Fruit fly (Drosophila melanogaster) whole organism, pupa: ENCODE measurements around the gene CNMaR.

ENCODE experiments used
- CG10348 ChIP-seq: fragments of 200-800 bp; sonication (Bioruptor generic); IDR thresholded peaks from 2 replicates; pipeline ENCODE4 v1.3.6; 2022; ENCODE audit warnings: missing biosample characterization, missing genetic modification characterization
- CG12605 ChIP-seq: fragments of 200-800 bp; sonication (Bioruptor generic); IDR thresholded peaks from 2 replicates; pipeline ENCODE4 v1.3.6; 2022; ENCODE audit warnings: missing biosample characterization, missing genetic modification characterization
- CG13204 ChIP-seq: fragments of 200-800 bp; sonication (Bioruptor generic); optimal IDR thresholded peaks from 2 replicates; lab custom pipeline; 2018; ENCODE audit warnings: missing biosample characterization, mild to moderate bottlenecking, missing genetic modification characterization, moderate library complexity
- CG14655 ChIP-seq: fragments of 200-800 bp; sonication (Bioruptor generic); optimal IDR thresholded peaks from 3 replicates; lab custom pipeline; 2017; ENCODE audit warnings: mild to moderate bottlenecking, missing biosample characterization, missing genetic modification reagents, missing genetic modification characterization
- CG15710 ChIP-seq: fragments of 200-800 bp; sonication (Bioruptor generic); optimal IDR thresholded peaks from 2 replicates; lab custom pipeline; 2018; ENCODE audit warnings: missing biosample characterization, mild to moderate bottlenecking, missing genetic modification characterization, moderate library complexity
- CG17806 ChIP-seq: fragments of 200-800 bp; sonication (Bioruptor generic); optimal IDR thresholded peaks from 2 replicates; lab custom pipeline; 2018; ENCODE audit warnings: missing biosample characterization, mild to moderate bottlenecking, missing genetic modification characterization, moderate library complexity
- CG32121 ChIP-seq: fragments of 200-800 bp; sonication (Bioruptor generic); IDR thresholded peaks from 2 replicates; pipeline ENCODE4 v1.3.6; 2022; ENCODE audit warnings: missing biosample characterization, missing genetic modification characterization
- CG34367 ChIP-seq: fragments of 200-800 bp; sonication (Bioruptor generic); optimal IDR thresholded peaks from 2 replicates; lab custom pipeline; 2018; ENCODE audit warnings: missing biosample characterization, mild to moderate bottlenecking, missing genetic modification characterization
- CG4496 ChIP-seq: fragments of 200-800 bp; sonication (Bioruptor generic); IDR thresholded peaks from 3 replicates; pipeline ENCODE4 v1.3.6; 2022; ENCODE audit warnings: missing biosample characterization, missing genetic modification characterization
- CG8159 ChIP-seq: fragments of 200-800 bp; sonication (Bioruptor generic); optimal IDR thresholded peaks from 3 replicates; lab custom pipeline; 2018; ENCODE audit warnings: missing biosample characterization, mild to moderate bottlenecking, missing genetic modification characterization, moderate library complexity
- CG8301 ChIP-seq: fragments of 200-800 bp; sonication (Bioruptor generic); optimal IDR thresholded peaks from 2 replicates; lab custom pipeline; 2018; ENCODE audit warnings: missing biosample characterization, mild to moderate bottlenecking, missing genetic modification characterization
- CG9948 ChIP-seq: fragments of 200-800 bp; sonication (Bioruptor generic); optimal IDR thresholded peaks from 2 replicates; lab custom pipeline; 2018; ENCODE audit warnings: missing biosample characterization, mild to moderate bottlenecking, missing genetic modification characterization, moderate library complexity
- D1 ChIP-seq: fragments of 200-800 bp; sonication (Bioruptor generic); optimal IDR thresholded peaks from 2 replicates; lab custom pipeline; 2018; ENCODE audit warnings: missing biosample characterization, mild to moderate bottlenecking, missing genetic modification characterization, moderate library complexity
- EcR ChIP-seq: fragments of 200-800 bp; sonication (Bioruptor generic); optimal IDR thresholded peaks from 3 replicates; lab custom pipeline; 2019; ENCODE audit warnings: missing biosample characterization, missing genetic modification characterization, mild to moderate bottlenecking, moderate library complexity, missing genetic modification reagents
- Ets98B ChIP-seq: fragments of 200-800 bp; sonication (Bioruptor generic); IDR thresholded peaks from 2 replicates; pipeline ENCODE4 v1.3.6; 2022; ENCODE audit warnings: missing biosample characterization, missing genetic modification characterization
- Pif1A ChIP-seq: fragments of 200-800 bp; sonication (Bioruptor generic); optimal IDR thresholded peaks from 3 replicates; lab custom pipeline; 2016; ENCODE audit warnings: missing biosample characterization, missing genetic modification characterization
- Pif1B ChIP-seq: fragments of 200-800 bp; sonication (Bioruptor generic); optimal IDR thresholded peaks from 3 replicates; lab custom pipeline; 2016; ENCODE audit warnings: missing biosample characterization, missing genetic modification characterization
- Snoo ChIP-seq: fragments of 200-800 bp; sonication (Bioruptor generic); optimal IDR thresholded peaks from 3 replicates; lab custom pipeline; 2017; ENCODE audit warnings: missing biosample characterization, mild to moderate bottlenecking, missing genetic modification characterization, inconsistent platforms
- fd96Ca ChIP-seq: fragments of 200-800 bp; sonication (Bioruptor generic); IDR thresholded peaks from 3 replicates; pipeline ENCODE4 v1.3.6; 2022; ENCODE audit warnings: missing biosample characterization, missing genetic modification characterization
- gl ChIP-seq: fragments of 200-800 bp; sonication (Bioruptor generic); optimal IDR thresholded peaks from 2 replicates; lab custom pipeline; 2018; ENCODE audit warnings: missing biosample characterization, mild to moderate bottlenecking, missing genetic modification characterization
- rn ChIP-seq: fragments of 200-800 bp; sonication (Bioruptor generic); IDR thresholded peaks from 2 replicates; pipeline ENCODE4 v1.3.6; 2022; ENCODE audit warnings: missing biosample characterization, missing genetic modification characterization

The CNMaR gene

dm6 chr3L:9678994-9679393 is 35.1 kb downstream of the CNMaR start, which contains the start of the genes fry and CG16717:
fry (minus strand) TSS chr3L:9679103.
CG16717 (plus strand) TSS chr3L:9679201.
- no peak for TF ChIP-seq rn (GFP tag; lab: Robert Waterston, UW)
- TF ChIP-seq CG15710 (tag; lab: Kevin White, UChicago) = no peak
- no peak for TF ChIP-seq EcR (GFP tag; lab: Kevin White, UChicago)
- no peak for TF ChIP-seq CG17806 (tag; lab: Kevin White, UChicago)
- no peak for TF ChIP-seq Pif1B
- no peak for TF ChIP-seq Ets98B
- TF ChIP-seq fd96Ca (GFP tag; lab: Robert Waterston, UW) = no peak
- TF ChIP-seq CG13204 (GFP tag; lab: Kevin White, UChicago) = no peak
- no peak for TF ChIP-seq CG9948
- TF ChIP-seq CG14655 = no peak
- no peak for TF ChIP-seq Pif1A (GFP tag; lab: Kevin White, UChicago)
- TF ChIP-seq CG10348 (GFP tag; lab: Robert Waterston, UW) = no peak
- no peak for TF ChIP-seq Snoo (tag; lab: Kevin White, UChicago)
- no peak for TF ChIP-seq CG8301 (tag; lab: Kevin White, UChicago)
- TF ChIP-seq CG4496 (GFP tag; lab: Robert Waterston, UW) = no peak
- no peak for TF ChIP-seq CG8159 (tag; lab: Kevin White, UChicago)
- no peak for TF ChIP-seq CG34367 (tag; lab: Kevin White, UChicago)
- no peak for TF ChIP-seq CG32121 (GFP tag; lab: Robert Waterston, UW)

DNA sequence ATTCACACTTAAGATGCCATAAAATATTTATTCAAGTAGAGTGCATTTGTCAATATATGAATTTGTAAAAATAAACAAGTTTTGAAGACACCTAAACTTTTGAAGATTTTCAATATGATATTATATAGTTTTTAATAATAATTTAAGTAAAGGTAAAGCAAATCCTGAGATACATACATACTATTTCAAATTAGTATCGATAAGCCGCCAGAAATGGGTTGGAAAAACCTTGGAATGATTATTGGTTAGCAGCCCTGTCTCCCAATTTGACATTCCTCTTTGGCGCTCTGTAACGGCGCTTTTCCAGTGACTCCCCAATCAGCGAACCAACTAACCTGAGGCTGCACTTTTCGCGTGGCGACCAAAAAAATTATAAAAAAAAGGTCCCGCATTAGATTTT is 37.1 kb downstream of the CNMaR start, which contains the start of gene alphaTub67C:
alphaTub67C (plus strand) TSS at position 301 of the 400 bp plus-strand sequence.
- no peak for TF ChIP-seq CG15710 (tag; lab: Kevin White, UChicago)
- no peak for TF ChIP-seq CG32121 (GFP tag; lab: Robert Waterston, UW)
- TF ChIP-seq Ets98B = no peak
- TF ChIP-seq gl (tag; lab: Kevin White, UChicago) = no peak
- TF ChIP-seq D1 (tag; lab: Kevin White, UChicago) = no peak
- TF ChIP-seq Snoo (tag; lab: Kevin White, UChicago) = no peak
- no peak for TF ChIP-seq CG8301 (tag; lab: Kevin White, UChicago)
- TF ChIP-seq CG14655 = no peak
- no peak for TF ChIP-seq rn (GFP tag; lab: Robert Waterston, UW)
- no peak for TF ChIP-seq Pif1B
- TF ChIP-seq CG9948 = no peak
- TF ChIP-seq fd96Ca (GFP tag; lab: Robert Waterston, UW) = no peak
- no peak for TF ChIP-seq CG13204 (GFP tag; lab: Kevin White, UChicago)
- no peak for TF ChIP-seq CG10348 (GFP tag; lab: Robert Waterston, UW)
- TF ChIP-seq CG34367 (tag; lab: Kevin White, UChicago) = no peak

- no peak for TF ChIP-seq Pif1A (GFP tag; lab: Kevin White, UChicago)
- TF ChIP-seq Snoo (tag; lab: Kevin White, UChicago) = no peak
- no peak for TF ChIP-seq CG4496 (GFP tag; lab: Robert Waterston, UW)
- TF ChIP-seq CG12605 (GFP tag; lab: Robert Waterston, UW) = no peak
- TF ChIP-seq EcR (GFP tag; lab: Kevin White, UChicago) = no peak
- no peak for TF ChIP-seq CG9948
- TF ChIP-seq rn (GFP tag; lab: Robert Waterston, UW) = no peak
- no peak for TF ChIP-seq gl (tag; lab: Kevin White, UChicago)
- TF ChIP-seq Pif1B = no peak
- TF ChIP-seq CG32121 (GFP tag; lab: Robert Waterston, UW) = no peak
Measured at dm6 chr3L:9684871-9685270, 41.0 kb downstream of the CNMaR start, which contains the start of gene CG16719. CG16719 (plus strand) TSS chr3L:9685171.

DNA sequence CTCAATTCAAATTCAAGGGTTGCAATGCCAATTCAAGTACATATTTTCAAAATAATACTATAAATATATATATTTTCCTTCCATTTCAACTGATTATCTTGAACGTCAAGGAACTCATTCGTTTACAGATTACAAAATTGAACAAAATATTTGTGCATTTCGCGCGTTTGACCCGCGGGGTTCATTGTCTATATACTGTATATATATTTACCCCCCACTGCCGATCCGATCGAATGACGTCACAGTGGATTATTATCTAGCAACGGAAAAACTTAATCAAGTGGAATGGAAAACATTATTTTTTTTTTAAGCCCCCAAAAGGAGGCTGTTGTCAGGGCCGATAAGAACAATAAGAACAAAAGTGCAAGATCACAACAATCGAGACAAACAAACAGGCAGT is 43.6 kb downstream of the CNMaR start:
- TF ChIP-seq Pif1A (GFP tag; lab: Kevin White, UChicago) (no peak), fd96Ca (GFP tag; lab: Robert Waterston, UW) (no peak), CG32121 (GFP tag; lab: Robert Waterston, UW) (no peak), CG15710 (tag; lab: Kevin White, UChicago) (no peak), gl (tag; lab: Kevin White, UChicago) (no peak), CG14655 (no peak), D1 (tag; lab: Kevin White, UChicago) (no peak), CG10348 (GFP tag; lab: Robert Waterston, UW) (no peak), Pif1B (no peak), CG34367 (tag; lab: Kevin White, UChicago) (no peak), EcR (GFP tag; lab: Kevin White, UChicago) (no peak), CG9948 (no peak)

DNA sequence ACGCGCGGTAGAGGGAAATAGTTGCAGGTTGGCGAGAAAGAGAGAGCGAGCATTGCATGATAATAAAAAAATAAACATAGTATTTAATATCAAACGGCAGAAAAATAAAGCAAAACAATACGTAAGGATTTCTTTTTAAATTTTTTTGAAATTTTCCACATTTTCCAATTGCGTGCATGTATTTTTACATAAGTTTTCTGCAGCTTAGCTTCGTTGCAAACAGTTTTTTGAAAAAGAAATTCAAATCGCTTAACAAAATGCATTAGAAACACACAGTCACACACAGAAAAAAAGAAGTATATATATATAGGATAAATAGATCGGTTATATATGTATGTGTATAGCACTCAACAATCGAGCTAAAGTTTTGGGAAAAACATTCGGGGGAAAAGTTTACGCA is 44.8 kb downstream of the CNMaR start:
- TF ChIP-seq CG8301 (tag; lab: Kevin White, UChicago) (no peak), fd96Ca (GFP tag; lab: Robert Waterston, UW) (no peak), CG4496 (GFP tag; lab: Robert Waterston, UW) (no peak), Snoo (tag; lab: Kevin White, UChicago) (no peak), EcR (GFP tag; lab: Kevin White, UChicago) (no peak), CG8159 (tag; lab: Kevin White, UChicago) (no peak), gl (tag; lab: Kevin White, UChicago) (no peak), CG10348 (GFP tag; lab: Robert Waterston, UW) (no peak), CG14655 (no peak), Ets98B (no peak), CG12605 (GFP tag; lab: Robert Waterston, UW) (no peak), CG9948 (no peak), CG34367 (tag; lab: Kevin White, UChicago) (no peak), Pif1B (no peak), CG17806 (tag; lab: Kevin White, UChicago) (no peak)

- TF ChIP-seq rn (GFP tag; lab: Robert Waterston, UW) (no peak), CG34367 (tag; lab: Kevin White, UChicago) (no peak), CG9948 (no peak), CG12605 (GFP tag; lab: Robert Waterston, UW) (no peak), EcR (GFP tag; lab: Kevin White, UChicago) (no peak), CG4496 (GFP tag; lab: Robert Waterston, UW) (no peak), CG17806 (tag; lab: Kevin White, UChicago) (no peak), Pif1B (no peak), Ets98B (no peak), fd96Ca (GFP tag; lab: Robert Waterston, UW) (no peak), CG8159 (tag; lab: Kevin White, UChicago) (no peak), CG15710 (tag; lab: Kevin White, UChicago) (no peak), Pif1A (GFP tag; lab: Kevin White, UChicago) (no peak), CG32121 (GFP tag; lab: Robert Waterston, UW) (no peak)
Measured at dm6 chr3L:9689809-9690208, 45.9 kb downstream of the CNMaR start.
